Worm (Caenorhabditis elegans) whole organism, early embryonic: ENCODE data around the gene unc-52.

ENCODE experiments used
- F13C5.2 ChIP-seq: sonication (generic microtip); optimal IDR thresholded peaks from 2 replicates; lab custom pipeline; 2017; ENCODE audit warnings: mild to moderate bottlenecking, missing genetic modification characterization, inconsistent platforms, missing compliant biosample characterization
- aly-1 ChIP-seq: sonication (generic microtip); optimal IDR thresholded peaks from 2 replicates; lab custom pipeline; 2016; ENCODE audit warnings: missing genetic modification characterization, missing compliant biosample characterization
- ama-1 ChIP-seq: fragments of 150-350 bp; optimal IDR thresholded peaks from 2 replicates; lab custom pipeline; 2014
- ceh-13 ChIP-seq: fragments of 200-800 bp; sonication (Bioruptor generic); optimal IDR thresholded peaks from 2 replicates; lab custom pipeline; 2018; ENCODE audit warnings: mild to moderate bottlenecking, missing genetic modification characterization, missing compliant biosample characterization
- flt-1 ChIP-seq: fragments of 200-800 bp; sonication (Bioruptor generic); IDR thresholded peaks from 2 replicates; pipeline ENCODE4 v1.3.6; 2022; ENCODE audit warnings: missing genetic modification characterization, missing compliant biosample characterization
- hmbx-1 ChIP-seq: sonication (generic microtip); optimal IDR thresholded peaks from 2 replicates; lab custom pipeline; 2016; ENCODE audit warnings: mild to moderate bottlenecking, missing genetic modification characterization, missing compliant biosample characterization
- hnd-1 ChIP-seq: sonication (generic microtip); optimal IDR thresholded peaks from 2 replicates; lab custom pipeline; 2016; ENCODE audit warnings: missing genetic modification characterization, missing compliant biosample characterization
- pes-1 ChIP-seq: fragments of 200-800 bp; sonication (Bioruptor generic); IDR thresholded peaks from 2 replicates; pipeline ENCODE4 v1.3.6; 2022; ENCODE audit warnings: missing genetic modification reagents, missing genetic modification characterization, missing compliant biosample characterization
- scrt-1 ChIP-seq: fragments of 200-800 bp; sonication (Bioruptor generic); IDR thresholded peaks from 2 replicates; pipeline ENCODE4 v1.3.6; 2022; ENCODE audit warnings: missing genetic modification characterization, missing compliant biosample characterization
- sea-1 ChIP-seq: fragments of 200-800 bp; sonication (Bioruptor generic); conservative IDR thresholded peaks from 2 replicates; pipeline ENCODE4 v1.3.6; 2022; ENCODE audit warnings: missing genetic modification characterization, missing compliant biosample characterization
- tbx-11 ChIP-seq: fragments of 200-800 bp; sonication (Bioruptor generic); IDR thresholded peaks from 2 replicates; pipeline ENCODE4 v1.3.6; 2022; ENCODE audit warnings: missing genetic modification characterization, missing compliant biosample characterization
- tbx-37 ChIP-seq: fragments of 200-800 bp; sonication (Bioruptor generic); conservative IDR thresholded peaks from 2 replicates; pipeline ENCODE4 v1.3.6; 2022; ENCODE audit warnings: missing genetic modification reagents, missing genetic modification characterization, missing compliant biosample characterization

ce11 chrII:14622758-14623157 lies 61.5 kb downstream of the unc-52 start, which contains the start of gene mltn-10:
- no peak for TF ChIP-seq pes-1 (GFP tag; lab: Robert Waterston, UW)
- TF ChIP-seq scrt-1, result no peak
- TF ChIP-seq ama-1 (lab: Kevin White, UChicago), result no peak
- no peak for TF ChIP-seq hnd-1
- TF ChIP-seq hmbx-1 (tag; lab: Kevin White, UChicago), result no peak
- TF ChIP-seq tbx-11 (GFP tag; lab: Robert Waterston, UW), result no peak
- TF ChIP-seq flt-1, result no peak
- no peak for TF ChIP-seq aly-1
- TF ChIP-seq sea-1 (GFP tag; lab: Robert Waterston, UW), result no peak
- no peak for TF ChIP-seq F13C5.2 (tag; lab: Kevin White, UChicago)
- no peak for TF ChIP-seq tbx-37 (GFP tag; lab: Robert Waterston, UW)
- no peak for TF ChIP-seq ceh-13 (GFP tag; lab: Kevin White, UChicago)
